Fruit fly (Drosophila melanogaster) whole organism, embryonic: ENCODE measurements around the gene Naa20A.
A peak's percentile ranks its signal among the peaks of the same experiment; 100 is the strongest.

Source experiments
- CHES-1-like ChIP-seq: fragments of 200-800 bp; sonication (Bioruptor generic); optimal IDR thresholded peaks from 2 replicates; lab custom pipeline; 2016; ENCODE audit warnings: missing biosample characterization, missing genetic modification characterization
- sc ChIP-seq, 3 experiments: fragments of >200 bp in 2 of 3; fragments of 200-800 bp in 1 of 3; sonication (Bioruptor generic) in 1 of 3; optimal IDR thresholded peaks; 2 replicates in 2 of 3; 3 replicates in 1 of 3; lab custom pipeline; 2017; ENCODE audit warnings: mild to moderate bottlenecking in 1 of 3, missing biosample characterization in 1 of 3, missing genetic modification characterization in 1 of 3, missing genetic modification reagents in 1 of 3

- TF ChIP-seq sc (optimal IDR thresholded peaks at IDR 0.05; lab: Kevin White, UChicago): no peak
- TF ChIP-seq sc (GFP tag; optimal IDR thresholded peaks at IDR 0.05; lab: Kevin White, UChicago): peak; percentile 27
- TF ChIP-seq CHES-1-like (GFP tag; lab: Kevin White, UChicago): peak; percentile 44
These were observed 18.9 kb downstream of the Naa20A start for dm6 chrX:19603953-19604352.
